Worm (Caenorhabditis elegans) whole organism, young adult: ENCODE measurements around the gene rbg-1.

Experiments
- ama-1 ChIP-seq, 3 experiments: fragments of 150-350 bp in 1 of 3; sonication (generic microtip) in 2 of 3; optimal IDR thresholded peaks; 2 replicates each; lab custom pipeline; 2014 to 2018; ENCODE audit warnings: missing biosample characterization in 2 of 3, missing genetic modification characterization in 2 of 3, missing genetic modification reagents in 2 of 3
- dpff-1 ChIP-seq: sonication (generic microtip); optimal IDR thresholded peaks from 2 replicates; lab custom pipeline; 2017; ENCODE audit warnings: mild to moderate bottlenecking, missing genetic modification characterization, missing compliant biosample characterization
- let-607 ChIP-seq, 2 experiments: fragments of 200-800 bp in 1 of 2; sonication (Bioruptor generic) in 1 of 2; sonication (generic microtip) in 1 of 2; optimal IDR thresholded peaks; 2 replicates each; lab custom pipeline; 2016 to 2018; ENCODE audit warnings: mild to moderate bottlenecking in 2 of 2, missing compliant biosample characterization in 2 of 2, missing genetic modification characterization in 2 of 2, moderate library complexity in 2 of 2, missing genotype in 1 of 2
- unc-62 ChIP-seq: fragments of 150-350 bp; optimal IDR thresholded peaks from 2 replicates; lab custom pipeline; 2014; ENCODE audit warnings: missing biosample characterization, missing genetic modification reagents, missing genetic modification characterization

ce11 chrX:14961471-14961870 is 21.9 kb upstream of the rbg-1 start, which contains the start of gene idpp-3:
- TF ChIP-seq let-607 (tag; optimal IDR thresholded peaks at IDR 0.05; lab: Kevin White, UChicago): no peak
- TF ChIP-seq dpff-1 (tag; lab: Kevin White, UChicago): no peak
- TF ChIP-seq ama-1 (optimal IDR thresholded peaks at IDR 0.05; lab: Kevin White, UChicago): no peak
- no peak for TF ChIP-seq ama-1 (GFP tag; optimal IDR thresholded peaks at IDR 0.05; lab: Kevin White, UChicago)
- no peak for TF ChIP-seq unc-62
